Worm (Caenorhabditis elegans) whole organism, L3 larva: Measurements from ENCODE around the gene Y9C9A.5.

Source experiments
- R02D3.7 ChIP-seq: fragments of 150-350 bp; optimal IDR thresholded peaks from 2 replicates; lab custom pipeline; 2014; ENCODE audit warnings: missing biosample characterization, missing genetic modification characterization
- aly-2 ChIP-seq: fragments of 150-350 bp; optimal IDR thresholded peaks from 2 replicates; lab custom pipeline; 2014; ENCODE audit warnings: missing biosample characterization, missing genetic modification characterization
- ceh-16 ChIP-seq: sonication (generic microtip); optimal IDR thresholded peaks from 2 replicates; lab custom pipeline; 2017; ENCODE audit warnings: missing biosample characterization, missing genetic modification characterization
- ceh-82 ChIP-seq: fragments of 150-350 bp; optimal IDR thresholded peaks from 2 replicates; lab custom pipeline; 2014; ENCODE audit warnings: missing biosample characterization, missing genetic modification characterization
- ceh-9 ChIP-seq: sonication (generic microtip); optimal IDR thresholded peaks from 2 replicates; lab custom pipeline; 2018; ENCODE audit warnings: missing biosample characterization, missing genetic modification characterization
- daf-12 ChIP-seq: fragments of 150-350 bp; optimal IDR thresholded peaks from 2 replicates; lab custom pipeline; 2014; ENCODE audit warnings: missing biosample characterization, missing genetic modification reagents, missing genetic modification characterization
- egl-27 ChIP-seq: sonication (generic microtip); optimal IDR thresholded peaks from 4 replicates; lab custom pipeline; 2017; ENCODE audit warnings: missing biosample characterization, missing genetic modification reagents, missing genetic modification characterization
- egl-5 ChIP-seq: fragments of 150-350 bp; optimal IDR thresholded peaks from 2 replicates; lab custom pipeline; 2017; ENCODE audit warnings: missing biosample characterization, missing genetic modification reagents, missing genetic modification characterization, inconsistent platforms
- elt-1 ChIP-seq: fragments of 150-350 bp; optimal IDR thresholded peaks from 2 replicates; lab custom pipeline; 2014; ENCODE audit warnings: missing biosample characterization, missing genetic modification characterization
- elt-2 ChIP-seq: sonication (generic microtip); optimal IDR thresholded peaks from 2 replicates; lab custom pipeline; 2016; ENCODE audit warnings: missing genetic modification reagents, mild to moderate bottlenecking, missing genetic modification characterization, missing compliant biosample characterization
- elt-3 ChIP-seq, 3 experiments: fragments of 150-350 bp in 1 of 3; sonication (generic microtip) in 2 of 3; optimal IDR thresholded peaks; 2 replicates in 2 of 3; 4 replicates in 1 of 3; lab custom pipeline; 2014 to 2017; ENCODE audit warnings: missing biosample characterization in 3 of 3, missing genetic modification characterization in 3 of 3
- eor-1 ChIP-seq, 2 experiments: fragments of 150-350 bp; optimal IDR thresholded peaks; 2 replicates each; lab custom pipeline; 2014 to 2018; ENCODE audit warnings: missing biosample characterization in 2 of 2, missing genetic modification characterization in 2 of 2
- fkh-10 ChIP-seq: sonication (generic microtip); optimal IDR thresholded peaks from 2 replicates; lab custom pipeline; 2017; ENCODE audit warnings: missing biosample characterization, missing genetic modification reagents, missing genetic modification characterization
- fkh-2 ChIP-seq: fragments of 150-350 bp; optimal IDR thresholded peaks from 2 replicates; lab custom pipeline; 2014; ENCODE audit warnings: missing biosample characterization, missing genetic modification reagents, missing genetic modification characterization
- hmg-11 ChIP-seq: sonication (generic microtip); optimal IDR thresholded peaks from 2 replicates; lab custom pipeline; 2016; ENCODE audit warnings: missing genetic modification characterization, missing compliant biosample characterization
- jun-1 ChIP-seq: fragments of 150-350 bp; optimal IDR thresholded peaks from 2 replicates; lab custom pipeline; 2014; ENCODE audit warnings: missing biosample characterization, missing genetic modification reagents, missing genetic modification characterization
- lin-15B ChIP-seq: fragments of 150-350 bp; optimal IDR thresholded peaks from 2 replicates; lab custom pipeline; 2014; ENCODE audit warnings: missing biosample characterization, missing genetic modification characterization
- lin-39 ChIP-seq: fragments of 150-350 bp; optimal IDR thresholded peaks from 2 replicates; lab custom pipeline; 2018; ENCODE audit warnings: missing biosample characterization, missing genetic modification reagents, missing genetic modification characterization
- lsy-12 ChIP-seq: sonication (generic microtip); optimal IDR thresholded peaks from 2 replicates; lab custom pipeline; 2016; ENCODE audit warnings: mild to moderate bottlenecking, missing genetic modification characterization, missing compliant biosample characterization
- mml-1 ChIP-seq: fragments of 150-350 bp; sonication (generic microtip); optimal IDR thresholded peaks from 3 replicates; lab custom pipeline; 2014; ENCODE audit warnings: missing biosample characterization, missing genetic modification characterization
- nfya-1 ChIP-seq: sonication (generic microtip); optimal IDR thresholded peaks from 2 replicates; lab custom pipeline; 2017; ENCODE audit warnings: missing genetic modification characterization, mild to moderate bottlenecking, missing compliant biosample characterization, antibody characterized with exemption, moderate library complexity; ENCODE audit not compliant: insufficient read depth
- nhr-23 ChIP-seq: fragments of 150-350 bp; optimal IDR thresholded peaks from 2 replicates; lab custom pipeline; 2014; ENCODE audit warnings: missing biosample characterization, missing genetic modification reagents, missing genetic modification characterization
- nhr-25 ChIP-seq: sonication (generic microtip); optimal IDR thresholded peaks from 2 replicates; lab custom pipeline; 2017; ENCODE audit warnings: missing biosample characterization, missing genetic modification characterization
- nhr-28 ChIP-seq: fragments of 150-350 bp; optimal IDR thresholded peaks from 2 replicates; lab custom pipeline; 2014; ENCODE audit warnings: missing biosample characterization, missing genetic modification characterization
- nhr-43 ChIP-seq: sonication (generic microtip); optimal IDR thresholded peaks from 2 replicates; lab custom pipeline; 2016; ENCODE audit warnings: mild to moderate bottlenecking, missing genetic modification characterization, missing compliant biosample characterization; ENCODE audit not compliant: poor library complexity, severe bottlenecking
- nhr-76 ChIP-seq: fragments of 150-350 bp; sonication (generic microtip); optimal IDR thresholded peaks from 5 replicates; lab custom pipeline; 2014; ENCODE audit warnings: missing biosample characterization, missing genetic modification characterization
- pha-4 ChIP-seq: fragments of 150-350 bp; optimal IDR thresholded peaks from 2 replicates; lab custom pipeline; 2014; ENCODE audit warnings: missing biosample characterization, missing genetic modification reagents, missing genetic modification characterization
- pqm-1 ChIP-seq: fragments of 150-350 bp; optimal IDR thresholded peaks from 2 replicates; lab custom pipeline; 2017; ENCODE audit warnings: missing biosample characterization, missing genetic modification characterization, inconsistent platforms
- sea-2 ChIP-seq: fragments of 150-350 bp; sonication (generic microtip); optimal IDR thresholded peaks from 4 replicates; lab custom pipeline; 2014; ENCODE audit warnings: missing biosample characterization, missing genetic modification reagents, missing genetic modification characterization
- skn-1 ChIP-seq: fragments of 150-350 bp; optimal IDR thresholded peaks from 2 replicates; lab custom pipeline; 2014; ENCODE audit warnings: missing biosample characterization, missing genetic modification characterization
- snpc-4 ChIP-seq: fragments of 150-350 bp; optimal IDR thresholded peaks from 2 replicates; lab custom pipeline; 2014; ENCODE audit warnings: missing biosample characterization, missing genetic modification characterization
- tbx-2 ChIP-seq: sonication (generic microtip); optimal IDR thresholded peaks from 2 replicates; lab custom pipeline; 2016; ENCODE audit warnings: mild to moderate bottlenecking, missing genetic modification characterization, missing compliant biosample characterization
- unc-39 ChIP-seq: sonication (generic microtip); optimal IDR thresholded peaks from 4 replicates; lab custom pipeline; 2017; ENCODE audit warnings: missing biosample characterization, missing genetic modification characterization
- zag-1 ChIP-seq: fragments of 150-350 bp; optimal IDR thresholded peaks from 2 replicates; lab custom pipeline; 2014; ENCODE audit warnings: missing biosample characterization, missing genetic modification characterization
- ztf-11 ChIP-seq: fragments of 150-350 bp; optimal IDR thresholded peaks from 2 replicates; lab custom pipeline; 2014; ENCODE audit warnings: missing biosample characterization, missing genetic modification characterization
- ztf-4 ChIP-seq: fragments of 150-350 bp; optimal IDR thresholded peaks from 2 replicates; lab custom pipeline; 2014; ENCODE audit warnings: missing biosample characterization, missing genetic modification characterization

The Y9C9A.5 gene

ce11 chrIV:4937647-4938046 is 4.1 kb upstream of the Y9C9A.5 start, which contains the start of gene fbxa-86:
Gene fbxa-86 (minus strand): TSS chrIV:4938013.
- TF ChIP-seq ceh-16 (tag; lab: Kevin White, UChicago) (no peak), nhr-76 (no peak), fkh-10 (GFP tag; lab: Kevin White, UChicago) (no peak), elt-2 (tag; lab: Kevin White, UChicago) (peak; percentile 57), pqm-1 (tag; lab: Kevin White, UChicago) (peak; percentile 30)

ce11 chrIV:4938664-4939063 is 3.1 kb upstream of the Y9C9A.5 start, which contains the start of gene str-168:
Gene str-168 (plus strand): TSS chrIV:4938964.
- TF ChIP-seq fkh-10 (GFP tag; lab: Kevin White, UChicago) (no peak), nfya-1 (tag; lab: Kevin White, UChicago) (no peak), lin-15B (tag; lab: Kevin White, UChicago) (no peak), elt-1 (tag; lab: Kevin White, UChicago) (no peak), nhr-28 (tag; lab: Kevin White, UChicago) (no peak), egl-27 (tag; lab: Kevin White, UChicago) (no peak), jun-1 (no peak), nhr-23 (tag; lab: Kevin White, UChicago) (no peak), ceh-9 (no peak), aly-2 (tag; lab: Kevin White, UChicago) (no peak), ztf-4 (tag; lab: Kevin White, UChicago) (no peak), pha-4 (tag; lab: Kevin White, UChicago) (no peak), sea-2 (GFP tag; lab: Kevin White, UChicago) (no peak), hmg-11 (no peak), elt-3 (tag; optimal IDR thresholded peaks at IDR 0.05; lab: Kevin White, UChicago) (no peak), egl-5 (tag; lab: Kevin White, UChicago) (no peak), pqm-1 (tag; lab: Kevin White, UChicago) (no peak), R02D3.7 (tag; lab: Kevin White, UChicago) (no peak)

- TF ChIP-seq nhr-43 (tag; lab: Kevin White, UChicago): no peak
- TF ChIP-seq jun-1: no peak
- no peak for TF ChIP-seq eor-1 (tag; optimal IDR thresholded peaks at IDR 0.05; lab: Kevin White, UChicago)
- TF ChIP-seq unc-39 (tag; lab: Kevin White, UChicago): no peak
- no peak for TF ChIP-seq nhr-28 (tag; lab: Kevin White, UChicago)
- TF ChIP-seq nhr-25 (tag; lab: Kevin White, UChicago): no peak
- no peak for TF ChIP-seq nhr-76
- TF ChIP-seq ztf-4 (tag; lab: Kevin White, UChicago): no peak
- no peak for TF ChIP-seq lin-15B (tag; lab: Kevin White, UChicago)
- no peak for TF ChIP-seq fkh-10 (GFP tag; lab: Kevin White, UChicago)
Observed at ce11 chrIV:4945771-4946170, 4.0 kb downstream of the Y9C9A.5 start, which contains the start of gene str-169. Gene str-169 (plus strand): TSS chrIV:4946071.

ce11 chrIV:4953887-4954286 is 12.1 kb downstream of the Y9C9A.5 start, which contains the start of gene str-163:
Gene str-163 (plus strand): TSS chrIV:4954187.
- TF ChIP-seq daf-12 (tag; lab: Kevin White, UChicago): no peak
- no peak for TF ChIP-seq pha-4 (tag; lab: Kevin White, UChicago)
- TF ChIP-seq zag-1 (tag; lab: Kevin White, UChicago): no peak
- no peak for TF ChIP-seq ztf-11 (tag; lab: Kevin White, UChicago)
- TF ChIP-seq snpc-4 (tag; lab: Kevin White, UChicago): no peak
- TF ChIP-seq nhr-43 (tag; lab: Kevin White, UChicago): no peak
- TF ChIP-seq ceh-82 (tag; lab: Kevin White, UChicago): no peak
- no peak for TF ChIP-seq eor-1 (tag; optimal IDR thresholded peaks at IDR 0.05; lab: Kevin White, UChicago)
- no peak for TF ChIP-seq nhr-76
- TF ChIP-seq elt-3 (tag; optimal IDR thresholded peaks at IDR 0.05; lab: Kevin White, UChicago): no peak
- no peak for TF ChIP-seq lin-39 (tag; lab: Kevin White, UChicago)
- TF ChIP-seq, all 47 proteins: peak for 0

- no peak for TF ChIP-seq tbx-2
- TF ChIP-seq lsy-12 (tag; lab: Kevin White, UChicago): no peak
- no peak for TF ChIP-seq ztf-11 (tag; lab: Kevin White, UChicago)
- TF ChIP-seq lin-15B (tag; lab: Kevin White, UChicago): no peak
- no peak for TF ChIP-seq ceh-9
- TF ChIP-seq pha-4 (tag; lab: Kevin White, UChicago): no peak
- TF ChIP-seq daf-12 (tag; lab: Kevin White, UChicago): no peak
- TF ChIP-seq pqm-1 (tag; lab: Kevin White, UChicago): no peak
- TF ChIP-seq fkh-2 (tag; lab: Kevin White, UChicago): no peak
- no peak for TF ChIP-seq mml-1 (tag; lab: Kevin White, UChicago)
- TF ChIP-seq nhr-25 (tag; lab: Kevin White, UChicago): no peak
- no peak for TF ChIP-seq hmg-11
- no peak for TF ChIP-seq ztf-4 (tag; lab: Kevin White, UChicago)
- TF ChIP-seq nhr-43 (tag; lab: Kevin White, UChicago): no peak
- TF ChIP-seq skn-1 (tag; lab: Kevin White, UChicago): no peak
Observed at ce11 chrIV:4960623-4961022, 18.8 kb downstream of the Y9C9A.5 start, which contains the start of gene str-164. Gene str-164 (plus strand): TSS chrIV:4960735.
